Worm (Caenorhabditis elegans): ENCODE measurements around the gene gipc-1.

gipc-1 gene

DNA sequence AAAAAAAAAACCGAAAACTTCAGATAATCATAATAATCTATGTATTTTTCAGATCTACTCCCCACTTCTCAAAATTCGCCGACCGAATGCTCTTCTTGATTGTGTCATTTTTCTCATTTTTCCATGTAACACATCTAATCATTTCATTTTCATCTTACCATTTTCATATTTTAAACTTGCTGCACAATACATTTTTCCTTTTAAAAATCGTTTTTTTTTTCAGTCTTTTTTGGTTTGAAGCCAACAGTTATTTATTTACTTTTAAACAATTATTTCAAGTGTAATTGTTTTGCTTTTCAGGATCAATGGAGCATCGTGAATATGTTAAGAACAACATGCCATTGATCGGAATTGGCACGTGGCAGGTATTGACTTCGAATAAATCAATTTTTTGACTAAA lies 11.5 kb upstream of the gipc-1 start, which contains the start of gene C35D10.6:
Gene C35D10.6, plus strand, starts transcription at position 301 of the 400 bp plus-strand sequence.
- TF ChIP-seq W03F9.2 (tag; optimal IDR thresholded peaks at IDR 0.05) (no peak), dao-5 (tag; optimal IDR thresholded peaks at IDR 0.05) (no peak), him-1 (tag; optimal IDR thresholded peaks at IDR 0.05) (no peak)

DNA sequence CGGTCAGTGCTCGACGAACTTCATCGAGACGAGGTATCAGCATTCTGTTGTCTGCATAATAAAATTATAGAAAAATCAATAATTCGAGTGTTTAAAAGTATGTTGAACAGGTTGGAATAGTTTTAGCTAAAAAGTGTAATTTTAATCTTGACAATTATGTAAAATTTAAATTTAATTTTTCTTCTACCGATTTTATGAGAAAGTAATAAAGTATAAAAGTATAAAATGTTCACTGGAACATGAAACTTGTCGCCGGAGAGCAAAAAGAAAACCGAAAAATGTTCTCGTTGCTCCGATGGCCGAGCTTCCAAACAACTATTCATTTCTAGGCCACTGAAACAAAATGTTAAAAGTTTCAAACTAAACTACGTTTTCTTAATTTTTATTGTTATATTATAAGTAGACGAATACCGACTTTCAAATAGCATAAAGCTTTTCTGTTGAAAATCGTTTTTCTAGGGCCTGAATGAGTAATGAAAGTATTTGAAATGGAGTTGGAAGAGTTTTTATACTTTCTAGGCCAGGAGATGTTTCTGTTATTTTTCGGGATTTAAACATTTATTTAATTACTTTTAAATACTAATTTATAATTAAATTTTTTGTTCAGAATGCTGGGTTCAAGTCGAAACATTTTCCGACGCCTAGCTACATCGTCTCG lies 8.7 kb upstream of the gipc-1 start, which contains the start of the genes C35D10.10 and C35D10.5:
Gene C35D10.10, minus strand, starts transcription at position 51 of the 658 bp plus-strand sequence.
Gene C35D10.5, plus strand, starts transcription at position 608 of the 658 bp plus-strand sequence.
- TF ChIP-seq W03F9.2 (tag; optimal IDR thresholded peaks at IDR 0.05) (no peak), dao-5 (tag; optimal IDR thresholded peaks at IDR 0.05) (no peak)

DNA sequence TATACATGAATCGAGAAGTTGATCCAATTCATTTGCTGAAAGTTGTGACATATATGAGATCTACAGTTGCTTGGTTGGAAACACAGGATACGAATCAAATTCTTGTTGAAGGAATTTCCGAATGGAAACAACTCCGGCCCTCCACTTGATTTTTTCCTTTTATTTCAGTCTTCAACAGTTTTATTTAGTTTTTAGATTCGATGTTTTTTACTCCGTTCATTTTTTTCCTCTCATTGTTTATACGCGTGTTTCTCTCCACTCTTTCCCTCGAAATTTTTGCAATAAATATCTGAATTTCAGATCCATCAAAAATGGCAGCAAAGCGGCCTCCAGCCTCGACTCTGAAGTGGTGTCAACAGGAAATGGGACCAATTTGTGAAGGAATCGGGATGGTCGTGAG lies 7.5 kb upstream of the gipc-1 start, which contains the start of gene coq-8:
Gene coq-8, plus strand, starts transcription at position 301 of the 400 bp plus-strand sequence.
- TF ChIP-seq W03F9.2 (tag; optimal IDR thresholded peaks at IDR 0.05): no peak

DNA sequence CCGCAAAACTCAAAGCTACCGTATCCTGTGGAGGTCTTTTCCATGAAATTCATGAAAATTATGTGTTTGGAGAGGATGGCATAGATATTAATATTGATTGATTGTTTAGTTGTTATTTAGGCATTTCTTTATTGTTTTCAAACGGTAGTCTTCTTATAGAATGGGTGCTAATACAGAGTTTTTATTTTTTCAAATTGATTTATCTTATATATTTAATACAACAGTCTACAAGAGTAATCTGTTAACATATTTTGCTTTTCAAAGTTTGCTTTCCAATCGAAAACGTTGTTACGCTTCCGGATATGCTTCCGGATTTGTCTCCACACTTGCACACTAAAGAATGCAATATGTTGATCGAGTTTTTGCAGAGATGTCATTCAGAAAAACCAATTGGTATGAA lies 3.8 kb upstream of the gipc-1 start, which contains the start of gene C35D10.17:
Gene C35D10.17, plus strand, starts transcription at position 301 of the 400 bp plus-strand sequence.
- no peak for TF ChIP-seq W03F9.2 (tag; optimal IDR thresholded peaks at IDR 0.05)
- TF ChIP-seq dao-5 (tag; optimal IDR thresholded peaks at IDR 0.05): no peak
- no peak for TF ChIP-seq him-1 (tag; optimal IDR thresholded peaks at IDR 0.05)

DNA sequence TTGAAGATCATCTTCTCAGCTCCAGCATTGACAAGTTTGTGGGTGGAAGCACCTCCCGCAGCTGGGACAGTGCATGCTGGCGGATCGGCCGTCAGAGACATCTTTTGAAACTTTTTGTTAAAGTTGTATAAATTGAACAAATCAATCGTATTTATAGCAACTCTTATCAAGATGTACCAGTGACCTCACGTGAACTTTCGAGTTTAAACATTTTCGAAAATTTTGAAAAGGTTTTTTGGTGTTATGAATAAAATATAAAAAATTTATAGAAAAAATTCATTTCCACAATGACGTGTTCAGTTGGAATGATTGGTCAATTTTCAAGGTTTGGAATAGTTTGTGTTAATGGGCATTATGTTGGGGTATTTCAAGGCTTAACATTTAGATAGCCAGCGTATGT lies 1.9 kb upstream of the gipc-1 start, which contains the start of the genes msd-4 and C35D10.3:
Gene msd-4, minus strand, starts transcription at position 101 of the 400 bp plus-strand sequence.
Gene C35D10.3, plus strand, starts transcription at position 279 of the 400 bp plus-strand sequence.
- no peak for TF ChIP-seq W03F9.2 (tag; optimal IDR thresholded peaks at IDR 0.05)
- no peak for TF ChIP-seq him-1 (tag; optimal IDR thresholded peaks at IDR 0.05)
- no peak for TF ChIP-seq dao-5 (tag; optimal IDR thresholded peaks at IDR 0.05)

DNA sequence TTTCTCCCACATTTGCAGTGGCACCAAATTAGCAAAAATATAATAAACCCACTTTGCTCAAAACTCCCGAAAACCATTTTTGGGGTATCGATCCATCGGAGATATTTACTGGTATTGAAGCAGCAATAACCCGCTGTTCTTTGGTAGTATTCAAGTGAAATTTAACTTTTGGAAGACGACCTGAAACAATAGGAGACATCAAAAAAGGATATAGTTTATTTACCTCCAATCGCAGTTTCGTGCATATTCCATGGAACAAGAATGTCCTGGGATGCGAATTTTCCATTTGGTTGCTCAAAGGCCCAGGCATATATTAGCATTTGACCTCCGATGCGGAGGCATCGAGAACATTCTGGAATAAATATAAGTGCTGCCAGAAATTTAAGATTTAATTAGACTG lies 2.8 kb downstream of the gipc-1 start:
- TF ChIP-seq dao-5 (tag; optimal IDR thresholded peaks at IDR 0.05): no peak
- TF ChIP-seq him-1 (tag; optimal IDR thresholded peaks at IDR 0.05): no peak
- no peak for TF ChIP-seq W03F9.2 (tag; optimal IDR thresholded peaks at IDR 0.05)

DNA sequence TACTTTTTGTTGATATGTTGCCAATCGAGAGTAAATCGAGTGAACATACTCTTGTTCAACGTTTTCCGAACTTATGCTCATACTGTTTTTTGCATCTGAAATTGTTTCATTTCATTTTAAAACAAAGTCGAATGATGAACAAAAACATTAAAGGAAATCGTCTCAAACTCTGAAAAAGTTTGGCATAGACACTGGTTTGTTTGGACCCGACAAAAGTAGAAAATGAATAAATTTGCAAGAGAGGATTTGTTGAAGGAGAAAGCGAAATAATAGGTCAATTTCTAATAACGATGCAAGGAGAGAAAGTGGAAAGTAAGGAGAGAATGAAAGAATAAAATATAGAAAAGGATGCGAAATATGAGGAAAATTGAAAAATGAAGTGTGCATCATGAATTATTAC lies 4.1 kb downstream of the gipc-1 start, which contains the start of gene C35D10.12:
Gene C35D10.12, minus strand, starts transcription at position 101 of the 400 bp plus-strand sequence.
- no peak for TF ChIP-seq W03F9.2 (tag; optimal IDR thresholded peaks at IDR 0.05)
- no peak for TF ChIP-seq dao-5 (tag; optimal IDR thresholded peaks at IDR 0.05)
- TF ChIP-seq him-1 (tag; optimal IDR thresholded peaks at IDR 0.05): no peak

DNA sequence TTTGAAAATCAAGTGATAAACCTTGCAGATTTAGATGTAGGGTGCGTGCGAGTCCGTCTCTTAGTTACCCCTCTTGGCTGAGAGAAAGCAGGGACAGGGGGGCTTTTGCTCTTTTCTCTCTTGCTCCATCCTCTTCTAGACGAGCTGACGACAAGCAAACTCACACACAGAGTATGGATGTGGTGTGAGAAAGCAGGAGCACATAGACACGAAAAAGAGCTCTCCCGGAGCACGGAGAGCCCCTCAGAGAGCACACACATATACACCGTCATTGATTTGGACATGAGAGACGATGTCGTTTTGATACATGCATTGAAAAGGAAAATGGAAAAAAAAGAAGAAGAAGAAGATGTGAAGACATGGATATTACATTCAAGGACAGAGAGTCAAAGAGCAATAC lies 5.1 kb downstream of the gipc-1 start:
- TF ChIP-seq W03F9.2 (tag; optimal IDR thresholded peaks at IDR 0.05) (no peak), him-1 (tag; optimal IDR thresholded peaks at IDR 0.05) (no peak), dao-5 (tag; optimal IDR thresholded peaks at IDR 0.05) (no peak)

DNA sequence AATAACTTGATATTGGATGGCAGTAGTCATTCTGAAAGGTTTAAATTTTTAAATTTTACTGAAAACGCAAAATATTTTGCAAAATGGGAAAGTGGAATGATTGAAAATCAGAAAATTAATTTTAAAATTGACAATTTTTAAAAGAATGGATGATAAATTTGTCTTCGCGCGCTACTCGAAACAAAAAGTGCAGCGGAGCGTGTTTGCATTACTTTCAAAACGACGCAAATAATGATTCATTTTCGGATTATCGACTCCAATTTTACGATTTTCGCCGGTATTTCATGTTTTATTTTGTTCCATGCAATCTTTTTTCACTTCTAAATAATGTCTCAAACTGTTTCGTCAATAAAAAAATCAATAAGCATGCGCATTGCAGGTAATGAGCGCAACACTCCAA lies 7.7 kb downstream of the gipc-1 start, which contains the start of the genes tost-1 and arx-6:
Gene tost-1, minus strand, starts transcription at position 31 of the 400 bp plus-strand sequence.
Gene arx-6, plus strand, starts transcription at position 378 of the 400 bp plus-strand sequence.
- TF ChIP-seq W03F9.2 (tag; optimal IDR thresholded peaks at IDR 0.05) (no peak), dao-5 (tag; optimal IDR thresholded peaks at IDR 0.05) (no peak), him-1 (tag; optimal IDR thresholded peaks at IDR 0.05) (no peak)

DNA sequence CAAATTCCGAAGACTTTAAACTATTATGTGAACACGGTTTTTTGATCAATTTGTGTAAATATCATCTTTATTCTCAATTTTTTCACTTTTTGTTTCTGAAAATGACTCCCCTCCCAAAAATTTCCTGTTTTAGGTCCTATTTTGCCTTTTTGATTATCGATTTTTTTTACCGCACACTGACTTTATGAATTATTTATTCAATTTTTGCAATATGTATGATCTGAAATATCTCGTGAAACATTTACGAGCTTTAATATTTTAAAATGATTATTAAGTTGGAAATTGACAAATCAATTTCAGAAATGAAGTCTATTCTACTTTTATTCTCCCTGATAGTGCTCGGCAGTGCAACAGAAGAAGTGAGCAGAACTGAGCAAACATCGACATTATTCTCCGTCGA lies 8.9 kb downstream of the gipc-1 start, which contains the start of gene C35D10.1:
Gene C35D10.1, plus strand, starts transcription at position 301 of the 400 bp plus-strand sequence.
- TF ChIP-seq W03F9.2 (tag; optimal IDR thresholded peaks at IDR 0.05) (no peak), dao-5 (tag; optimal IDR thresholded peaks at IDR 0.05) (no peak), him-1 (tag; optimal IDR thresholded peaks at IDR 0.05) (no peak)

DNA sequence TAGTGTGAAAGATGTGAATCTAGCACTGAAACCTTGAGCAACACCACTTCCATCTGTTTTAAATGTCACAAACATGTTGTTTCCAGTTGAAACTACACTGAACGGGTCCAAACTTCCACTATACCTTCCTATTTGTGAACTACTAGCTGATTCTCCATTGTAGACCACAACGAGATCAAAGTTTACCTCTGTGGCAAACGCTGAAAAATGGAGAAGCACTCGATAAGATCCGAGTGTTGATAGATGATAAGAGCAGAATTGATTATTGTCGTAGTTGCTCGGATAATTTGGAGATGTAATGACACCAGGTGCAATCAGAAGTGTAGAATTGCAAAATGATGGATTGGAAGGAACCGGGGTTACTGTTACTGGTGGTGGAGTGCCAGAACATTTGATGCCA lies 11.4 kb downstream of the gipc-1 start:
- TF ChIP-seq him-1 (tag; optimal IDR thresholded peaks at IDR 0.05) (no peak), W03F9.2 (tag; optimal IDR thresholded peaks at IDR 0.05) (no peak), dao-5 (tag; optimal IDR thresholded peaks at IDR 0.05) (no peak)

DNA sequence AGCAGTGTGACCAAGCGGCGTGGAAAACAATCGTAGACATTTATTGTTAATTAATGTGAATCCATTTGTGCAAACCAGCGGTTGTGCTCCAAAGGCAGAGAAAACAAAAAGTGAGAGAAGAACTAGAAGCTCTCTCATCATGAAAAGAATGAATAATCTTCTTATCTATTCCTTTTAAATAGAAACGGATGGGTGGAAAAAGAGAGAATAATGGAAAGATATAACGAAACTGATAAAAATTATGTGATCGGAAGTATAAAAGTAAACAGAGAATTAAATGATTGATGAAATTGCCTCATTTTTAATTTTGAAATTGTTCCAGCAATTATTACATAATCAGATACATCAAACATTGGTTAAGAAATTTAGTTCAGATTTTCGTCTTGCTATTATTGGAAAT lies 12.9 kb downstream of the gipc-1 start, which contains the start of gene clec-5:
Gene clec-5, minus strand, starts transcription at position 178 of the 400 bp plus-strand sequence.
- TF ChIP-seq dao-5 (tag; optimal IDR thresholded peaks at IDR 0.05) (no peak), him-1 (tag; optimal IDR thresholded peaks at IDR 0.05) (no peak), W03F9.2 (tag; optimal IDR thresholded peaks at IDR 0.05) (no peak)

DNA sequence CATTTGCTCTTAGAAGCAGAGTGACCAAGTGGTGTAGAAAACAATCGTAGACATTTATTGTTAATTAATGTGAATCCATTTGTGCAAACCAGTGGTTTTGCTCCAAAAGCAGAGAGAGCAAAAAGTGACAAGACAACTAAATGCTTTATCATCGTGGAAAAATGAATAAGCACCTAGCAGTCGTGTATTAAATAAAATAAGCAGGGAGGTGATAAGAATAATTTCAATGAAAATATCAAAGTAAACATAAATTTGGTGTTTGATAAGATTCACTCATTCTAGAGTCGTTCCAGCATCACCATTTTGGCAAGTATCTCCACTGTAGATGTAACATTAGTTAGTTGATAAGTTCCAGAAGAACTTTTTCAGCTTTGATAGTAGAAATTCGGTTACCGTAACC lies 16.7 kb downstream of the gipc-1 start, which contains the start of gene clec-6:
Gene clec-6, minus strand, starts transcription at position 154 of the 400 bp plus-strand sequence.
- TF ChIP-seq W03F9.2 (tag; optimal IDR thresholded peaks at IDR 0.05) (no peak), dao-5 (tag; optimal IDR thresholded peaks at IDR 0.05) (no peak), him-1 (tag; optimal IDR thresholded peaks at IDR 0.05) (no peak)

DNA sequence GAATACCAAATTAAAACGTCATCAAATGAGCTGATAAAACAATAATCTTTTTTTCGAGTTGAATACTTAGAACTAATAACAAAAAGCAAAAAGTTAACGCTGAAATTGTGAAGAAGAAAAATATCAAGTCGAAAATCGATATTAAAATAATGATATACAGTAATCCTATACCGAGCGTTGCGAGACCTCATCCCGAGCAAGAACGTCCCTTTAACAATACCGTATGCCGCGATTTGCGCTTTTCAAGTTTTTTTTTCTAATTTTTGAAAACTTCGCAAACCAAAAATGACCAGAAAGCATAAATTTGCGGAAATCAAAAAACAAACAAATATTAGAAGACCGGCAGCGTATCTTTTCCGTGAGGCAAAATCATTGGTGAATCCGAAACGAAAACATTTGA lies 20.4 kb downstream of the gipc-1 start, which contains the start of gene F26F4.5:
Gene F26F4.5, minus strand, starts transcription at position 256 of the 400 bp plus-strand sequence.
- no peak for TF ChIP-seq him-1 (tag; optimal IDR thresholded peaks at IDR 0.05)
- TF ChIP-seq dao-5 (tag; optimal IDR thresholded peaks at IDR 0.05): no peak
- TF ChIP-seq W03F9.2 (tag; optimal IDR thresholded peaks at IDR 0.05): no peak

Measured in whole organism, L4/young adult.